Fruit fly (Drosophila melanogaster): ENCODE results near the gene CG15332.

CG15332 gene

dm6 chrX:7955890-7956289 lies at the start of gene CG15332, which contains the start of gene CG15330:
CG15332 (minus strand) TSS chrX:7955990.
CG15330 (plus strand) TSS chrX:7956064.
- TF ChIP-seq acj6 (GFP tag; optimal IDR thresholded peaks at IDR 0.05), result no peak
- no peak for TF ChIP-seq CG6792 (GFP tag; optimal IDR thresholded peaks at IDR 0.05)
- no peak for TF ChIP-seq CG11762 (GFP tag; optimal IDR thresholded peaks at IDR 0.05; ENCODE audit: insufficient read depth)

DNA sequence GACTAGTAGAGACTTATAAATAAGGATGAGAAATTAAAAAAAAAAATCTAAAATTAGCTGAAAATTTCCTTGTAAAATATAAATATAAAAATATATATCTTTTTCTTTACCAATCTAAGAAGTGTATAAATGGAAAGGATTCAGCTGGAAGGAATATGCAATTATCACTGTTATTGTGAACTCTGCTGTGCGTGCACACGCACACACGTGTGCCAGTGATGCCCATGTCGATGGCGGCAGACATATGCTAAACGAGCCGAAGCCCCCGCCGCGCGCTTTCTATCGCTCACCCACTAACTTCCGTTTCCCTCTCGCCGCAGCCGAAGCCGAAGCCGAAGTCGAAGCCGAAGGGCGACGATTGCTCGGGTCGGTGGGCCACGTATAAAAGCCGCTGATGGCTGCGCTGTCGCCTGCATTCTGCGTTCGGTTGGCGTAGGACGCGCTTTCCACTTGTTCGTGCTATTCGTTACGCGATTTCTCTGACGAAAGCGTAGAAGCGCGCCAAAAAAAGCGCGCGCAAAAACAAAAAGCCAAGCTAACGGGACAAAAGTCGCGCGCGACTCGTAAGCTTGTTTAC lies 39.5 kb upstream of the CG15332 start, which contains the start of gene Tbh:
Tbh (plus strand) TSS at position 527 of the 577 bp plus-strand sequence.
- TF ChIP-seq CG6854 (GFP tag; optimal IDR thresholded peaks at IDR 0.05), result no peak
- no peak for TF ChIP-seq CG3032 (tag; optimal IDR thresholded peaks at IDR 0.05)
- peak in 1 of 2 experiments; percentile 6 for TF ChIP-seq ss (GFP tag; optimal IDR thresholded peaks at IDR 0.05)
- TF ChIP-seq CG32006 (GFP tag; optimal IDR thresholded peaks at IDR 0.05), result peak; percentile 50
- TF ChIP-seq Blimp-1 (GFP tag; optimal IDR thresholded peaks at IDR 0.05), result no peak
- TF ChIP-seq acj6 (GFP tag; optimal IDR thresholded peaks at IDR 0.05), result peak; percentile 14
- TF ChIP-seq CG16779 (tag; optimal IDR thresholded peaks at IDR 0.05), result no peak
- TF ChIP-seq CG9139 (GFP tag; optimal IDR thresholded peaks at IDR 0.05), result no peak
- TF ChIP-seq OdsH (GFP tag; optimal IDR thresholded peaks at IDR 0.05), result peak; percentile 26
- TF ChIP-seq Sox15 (GFP tag; optimal IDR thresholded peaks at IDR 0.05), result no peak
- no peak for TF ChIP-seq Hr4 (GFP tag; optimal IDR thresholded peaks at IDR 0.05)
- TF ChIP-seq CG6163 (GFP tag; IDR thresholded peaks at IDR 0.05), result peak; percentile 48; the same call in 1 of the 3 replicates
- no peak for TF ChIP-seq CG8319 (GFP tag; optimal IDR thresholded peaks at IDR 0.05)
- TF ChIP-seq CG6808 (GFP tag; optimal IDR thresholded peaks at IDR 0.05), result peak; percentile 93
- TF ChIP-seq Gug (GFP tag; IDR thresholded peaks at IDR 0.05), result no peak
- peak; percentile 3 for TF ChIP-seq CG4318 (GFP tag; optimal IDR thresholded peaks at IDR 0.05)
- TF ChIP-seq CG11294 (GFP tag; IDR thresholded peaks at IDR 0.05), result peak; percentile 23; the same call in 1 of the 2 replicates
- no peak for TF ChIP-seq Met (GFP tag; optimal IDR thresholded peaks at IDR 0.05)
- 0 out of 2 replicates have a peak, but pooled peaks have one; percentile 47 for TF ChIP-seq CG15336 (GFP tag; IDR thresholded peaks at IDR 0.05)
- peak; percentile 70 for TF ChIP-seq Eip78C (GFP tag)
- TF ChIP-seq topi (GFP tag; optimal IDR thresholded peaks at IDR 0.05), result no peak
- TF ChIP-seq achi (GFP tag; optimal IDR thresholded peaks at IDR 0.05), result peak; percentile 15
- TF ChIP-seq svp (GFP tag), result peak; percentile 20
- TF ChIP-seq fkh (GFP tag; optimal IDR thresholded peaks at IDR 0.05), result peak; percentile 32
- TF ChIP-seq CG8119 (GFP tag; IDR thresholded peaks at IDR 0.05), result 0 out of 3 replicates have a peak, but pooled peaks have one; percentile 29
- TF ChIP-seq eg (GFP tag; IDR thresholded peaks at IDR 0.05), result peak; percentile 36; the same call in 1 of the 3 replicates
- TF ChIP-seq salr (GFP tag; optimal IDR thresholded peaks at IDR 0.05), result peak in 1 of 2 experiments; percentile 8
- no peak for TF ChIP-seq Hr39 (GFP tag; optimal IDR thresholded peaks at IDR 0.05)
- no peak for TF ChIP-seq vri (GFP tag; optimal IDR thresholded peaks at IDR 0.05)
- TF ChIP-seq Hr38 (GFP tag; optimal IDR thresholded peaks at IDR 0.05), result no peak

- TF ChIP-seq CG6276 (GFP tag; optimal IDR thresholded peaks at IDR 0.05), result no peak
- TF ChIP-seq esn (GFP tag; optimal IDR thresholded peaks at IDR 0.05), result peak; percentile 13
- no peak for TF ChIP-seq ss (GFP tag; optimal IDR thresholded peaks at IDR 0.05)
- TF ChIP-seq fd85E (GFP tag; optimal IDR thresholded peaks at IDR 0.05), result no peak
- peak; percentile 25 for TF ChIP-seq CG6808 (GFP tag; optimal IDR thresholded peaks at IDR 0.05)
- TF ChIP-seq spab (GFP tag; optimal IDR thresholded peaks at IDR 0.05), result no peak
- no peak for TF ChIP-seq Sox102F (GFP tag; optimal IDR thresholded peaks at IDR 0.05)
- no peak for TF ChIP-seq achi (GFP tag; optimal IDR thresholded peaks at IDR 0.05)
- no peak for TF ChIP-seq Eip93F (GFP tag; optimal IDR thresholded peaks at IDR 0.05)
- TF ChIP-seq CG3032 (tag; optimal IDR thresholded peaks at IDR 0.05), result no peak
- TF ChIP-seq CG15336 (GFP tag; IDR thresholded peaks at IDR 0.05), result no peak
- no peak for TF ChIP-seq acj6 (GFP tag; optimal IDR thresholded peaks at IDR 0.05)
- TF ChIP-seq CG11294 (GFP tag; IDR thresholded peaks at IDR 0.05), result no peak
- no peak for TF ChIP-seq svp (GFP tag)
- TF ChIP-seq CG6792 (GFP tag; optimal IDR thresholded peaks at IDR 0.05), result no peak
- TF ChIP-seq CG16779 (tag; optimal IDR thresholded peaks at IDR 0.05), result no peak
- no peak for TF ChIP-seq cyc (GFP tag; optimal IDR thresholded peaks at IDR 0.05)
- TF ChIP-seq Sox15 (GFP tag; optimal IDR thresholded peaks at IDR 0.05), result no peak
- TF ChIP-seq Ets96B (tag; optimal IDR thresholded peaks at IDR 0.05), result no peak
- TF ChIP-seq Eip78C (GFP tag), result peak; percentile 18
- TF ChIP-seq CG8119 (GFP tag; IDR thresholded peaks at IDR 0.05), result no peak
- TF ChIP-seq Smox (GFP tag; optimal IDR thresholded peaks at IDR 0.05), result peak; percentile 5
- TF ChIP-seq pdm3 (GFP tag; optimal IDR thresholded peaks at IDR 0.05), result no peak
- TF ChIP-seq Blimp-1 (GFP tag; optimal IDR thresholded peaks at IDR 0.05), result no peak
Observed at dm6 chrX:7986551-7986950, 30.8 kb upstream of the CG15332 start.

All from whole organism, prepupa.